Fruit fly (Drosophila melanogaster): ENCODE measurements around the gene CG4281.

The CG4281 gene

dm6 chrX:2080367-2080927 lies 15.5 kb upstream of the CG4281 start, which contains the start of the genes CG16903 and Unc-76:
Gene CG16903, minus strand, starts transcription at chrX:2080405.
Gene Unc-76, plus strand, starts transcription at chrX:2080610.
- TF ChIP-seq fru (GFP tag; optimal IDR thresholded peaks at IDR 0.05) (peak; percentile 22), dl (GFP tag; optimal IDR thresholded peaks at IDR 0.05; ENCODE audit: insufficient read depth in 1 of 2, partially characterized antibody in 2 of 2) (peak in 1 of 2 experiments; percentile 32), Hnf4 (GFP tag; optimal IDR thresholded peaks at IDR 0.05) (no peak), lola (GFP tag; optimal IDR thresholded peaks at IDR 0.05) (no peak), brk (GFP tag; optimal IDR thresholded peaks at IDR 0.05) (no peak), Rel (GFP tag; optimal IDR thresholded peaks at IDR 0.05) (no peak), Rel (tag; optimal IDR thresholded peaks at IDR 0.05) (peak; percentile 79), usp (GFP tag; optimal IDR thresholded peaks at IDR 0.05) (no peak), foxo (GFP tag; optimal IDR thresholded peaks at IDR 0.05) (peak in 1 of 2 experiments; percentile 19), Jra (GFP tag; optimal IDR thresholded peaks at IDR 0.05) (peak; percentile 6), Myc (optimal IDR thresholded peaks at IDR 0.05) (peak; percentile 0), pan (optimal IDR thresholded peaks at IDR 0.05) (no peak), psq (GFP tag; optimal IDR thresholded peaks at IDR 0.05) (no peak), sage (GFP tag; optimal IDR thresholded peaks at IDR 0.05) (no peak), N (GFP tag; optimal IDR thresholded peaks at IDR 0.05) (no peak), sv (GFP tag; optimal IDR thresholded peaks at IDR 0.05) (no peak), Sp1 (GFP tag; optimal IDR thresholded peaks at IDR 0.05) (peak; percentile 60), CG32264 (GFP tag; optimal IDR thresholded peaks at IDR 0.05) (no peak), rgr (GFP tag; optimal IDR thresholded peaks at IDR 0.05) (peak; percentile 55), Hr78 (GFP tag; optimal IDR thresholded peaks at IDR 0.05) (no peak), CrebA (GFP tag; optimal IDR thresholded peaks at IDR 0.05; ENCODE audit: borderline replicate concordance) (no peak), Mio (GFP tag; optimal IDR thresholded peaks at IDR 0.05) (no peak), dsf (GFP tag; optimal IDR thresholded peaks at IDR 0.05; ENCODE audit: borderline replicate concordance) (no peak), OdsH (GFP tag; optimal IDR thresholded peaks at IDR 0.05) (peak; percentile 7), woc (GFP tag; optimal IDR thresholded peaks at IDR 0.05) (peak; percentile 6), ey (GFP tag; optimal IDR thresholded peaks at IDR 0.05) (no peak), HLH106 (tag; optimal IDR thresholded peaks at IDR 0.05) (peak; percentile 45), Dfd (GFP tag; optimal IDR thresholded peaks at IDR 0.05) (no peak), h (GFP tag; optimal IDR thresholded peaks at IDR 0.05) (peak; percentile 51), jim (GFP tag; optimal IDR thresholded peaks at IDR 0.05) (no peak), Dif (GFP tag; optimal IDR thresholded peaks at IDR 0.05; ENCODE audit: partially characterized antibody) (peak; percentile 59), CG9705 (GFP tag; optimal IDR thresholded peaks at IDR 0.05) (no peak), Vsx2 (GFP tag; optimal IDR thresholded peaks at IDR 0.05; ENCODE audit: partially characterized antibody) (no peak), Hr83 (GFP tag; optimal IDR thresholded peaks at IDR 0.05; ENCODE audit: poor library complexity, severe bottlenecking) (no peak), dmrt93B (GFP tag; optimal IDR thresholded peaks at IDR 0.05) (peak; percentile 6), br (GFP tag; optimal IDR thresholded peaks at IDR 0.05) (no peak), GATAd (GFP tag; optimal IDR thresholded peaks at IDR 0.05) (no peak), Abd-B (GFP tag; optimal IDR thresholded peaks at IDR 0.05) (no peak), tai (GFP tag; optimal IDR thresholded peaks at IDR 0.05) (no peak)

- peak; percentile 83 for TF ChIP-seq Myc (optimal IDR thresholded peaks at IDR 0.05)
- no peak for TF ChIP-seq sage (GFP tag; optimal IDR thresholded peaks at IDR 0.05)
- no peak for TF ChIP-seq Rel (GFP tag; optimal IDR thresholded peaks at IDR 0.05)
- TF ChIP-seq Rel (tag; optimal IDR thresholded peaks at IDR 0.05) = peak; percentile 98
- TF ChIP-seq foxo (GFP tag; optimal IDR thresholded peaks at IDR 0.05) = no peak
- TF ChIP-seq Jra (GFP tag; optimal IDR thresholded peaks at IDR 0.05) = peak; percentile 48
Measured at dm6 chrX:2076412-2077357, 11.7 kb upstream of the CG4281 start, which contains the start of gene CG4025. Gene CG4025, plus strand, starts transcription at chrX:2076966.
